Fruit fly (Drosophila melanogaster) whole organism, embryonic: ENCODE results near the gene CG42271.

Experiments used
- BEAF-32 ChIP-seq: fragments of 200-800 bp; sonication (Bioruptor generic); optimal IDR thresholded peaks from 3 replicates; lab custom pipeline; 2017; ENCODE audit warnings: missing biosample characterization, missing genetic modification characterization, mild to moderate bottlenecking, moderate library complexity, missing genetic modification reagents
- Bgb ChIP-seq: fragments of 200-800 bp; sonication (Bioruptor generic); IDR thresholded peaks from 2 replicates; pipeline ENCODE4 v1.3.6; 2022; ENCODE audit warnings: missing biosample characterization, missing genetic modification characterization; ENCODE audit not compliant: partially characterized antibody
- CG10543 ChIP-seq: fragments of 200-800 bp; sonication (Bioruptor generic); optimal IDR thresholded peaks from 3 replicates; lab custom pipeline; 2017; ENCODE audit warnings: missing biosample characterization, mild to moderate bottlenecking, missing genetic modification characterization, moderate library complexity
- CG11723 ChIP-seq: fragments of 200-800 bp; sonication (Bioruptor generic); optimal IDR thresholded peaks from 2 replicates; lab custom pipeline; 2017; ENCODE audit warnings: missing biosample characterization, mild to moderate bottlenecking, missing genetic modification characterization
- CG12071 ChIP-seq: fragments of 200-800 bp; sonication (Bioruptor generic); optimal IDR thresholded peaks from 3 replicates; lab custom pipeline; 2018; ENCODE audit warnings: missing biosample characterization, mild to moderate bottlenecking, missing genetic modification characterization
- CG12744 ChIP-seq: fragments of 200-800 bp; sonication (Bioruptor generic); optimal IDR thresholded peaks from 2 replicates; lab custom pipeline; 2016; ENCODE audit warnings: missing biosample characterization, missing genetic modification characterization
- CG13424 ChIP-seq: fragments of 200-800 bp; sonication (Bioruptor generic); optimal IDR thresholded peaks from 2 replicates; lab custom pipeline; 2019; ENCODE audit warnings: missing biosample characterization, mild to moderate bottlenecking, missing genetic modification characterization, moderate library complexity
- CG15479 ChIP-seq: fragments of 200-800 bp; sonication (Bioruptor generic); optimal IDR thresholded peaks from 3 replicates; lab custom pipeline; 2019; ENCODE audit warnings: missing biosample characterization, mild to moderate bottlenecking, missing genetic modification characterization, moderate library complexity
- CG2202 ChIP-seq: fragments of 200-800 bp; sonication (Bioruptor generic); optimal IDR thresholded peaks from 2 replicates; lab custom pipeline; 2018; ENCODE audit warnings: missing biosample characterization, mild to moderate bottlenecking, missing genetic modification characterization
- CG32532 ChIP-seq: fragments of 200-800 bp; sonication (Bioruptor generic); IDR thresholded peaks from 2 replicates; pipeline ENCODE4 v1.3.6; 2022; ENCODE audit warnings: missing biosample characterization, missing genetic modification characterization
- CG3838 ChIP-seq: fragments of 200-800 bp; sonication (Bioruptor generic); optimal IDR thresholded peaks from 3 replicates; lab custom pipeline; 2016; ENCODE audit warnings: missing biosample characterization, missing genetic modification characterization
- CG4328 ChIP-seq: fragments of 200-800 bp; sonication (Bioruptor generic); optimal IDR thresholded peaks from 3 replicates; lab custom pipeline; 2017; ENCODE audit warnings: missing biosample characterization, missing genetic modification reagents, missing genetic modification characterization
- CG43689 ChIP-seq: fragments of 200-800 bp; sonication (Bioruptor generic); IDR thresholded peaks from 2 replicates; pipeline ENCODE4 v1.3.6; 2022; ENCODE audit warnings: missing biosample characterization, missing genetic modification characterization
- CG4820 ChIP-seq: fragments of 200-800 bp; sonication (Bioruptor generic); optimal IDR thresholded peaks from 3 replicates; lab custom pipeline; 2016; ENCODE audit warnings: missing biosample characterization, missing genetic modification characterization
- CG6683 ChIP-seq: fragments of 200-800 bp; sonication (Bioruptor generic); optimal IDR thresholded peaks from 2 replicates; lab custom pipeline; 2017; ENCODE audit warnings: missing biosample characterization, mild to moderate bottlenecking, missing genetic modification characterization, missing genetic modification reagents
- CG7963 ChIP-seq: fragments of 200-800 bp; sonication (Bioruptor generic); IDR thresholded peaks from 3 replicates; pipeline ENCODE4 v1.3.6; 2022; ENCODE audit warnings: missing biosample characterization, missing genetic modification characterization; ENCODE audit not compliant: partially characterized antibody
- CG8281 ChIP-seq: fragments of 200-800 bp; sonication (Bioruptor generic); optimal IDR thresholded peaks from 2 replicates; lab custom pipeline; 2018; ENCODE audit warnings: missing biosample characterization, mild to moderate bottlenecking, missing genetic modification characterization, moderate library complexity
- CG9609 ChIP-seq: fragments of 200-800 bp; sonication (Bioruptor generic); optimal IDR thresholded peaks from 3 replicates; lab custom pipeline; 2016; ENCODE audit warnings: missing biosample characterization, missing genetic modification characterization
- Camta ChIP-seq: fragments of 200-800 bp; sonication (Bioruptor generic); optimal IDR thresholded peaks from 2 replicates; lab custom pipeline; 2016; ENCODE audit warnings: missing biosample characterization, missing genetic modification characterization
- Dad ChIP-seq: fragments of 200-800 bp; sonication (Bioruptor generic); optimal IDR thresholded peaks from 3 replicates; lab custom pipeline; 2016; ENCODE audit warnings: missing biosample characterization, missing genetic modification characterization
- Deaf1 ChIP-seq: fragments of 200-800 bp; optimal IDR thresholded peaks from 3 replicates; lab custom pipeline; 2019; ENCODE audit warnings: missing biosample characterization, mild to moderate bottlenecking, missing genetic modification characterization, moderate library complexity
- Doc2 ChIP-seq: fragments of 200-800 bp; sonication (Bioruptor generic); IDR thresholded peaks from 2 replicates; pipeline ENCODE4 v1.3.6; 2022; ENCODE audit warnings: missing biosample characterization, missing genetic modification characterization
- Elba2 ChIP-seq: fragments of 200-800 bp; sonication (Bioruptor generic); optimal IDR thresholded peaks from 3 replicates; lab custom pipeline; 2016; ENCODE audit warnings: missing biosample characterization, missing genetic modification characterization
- Ets65A ChIP-seq: fragments of 200-800 bp; sonication (Bioruptor generic); peaks from one replicate; lab custom pipeline; 2016; ENCODE audit warnings: missing biosample characterization, missing genetic modification characterization
- HLHmδ ChIP-seq: fragments of 200-800 bp; sonication (Bioruptor generic); optimal IDR thresholded peaks from 2 replicates; lab custom pipeline; 2018; ENCODE audit warnings: missing biosample characterization, mild to moderate bottlenecking, missing genetic modification characterization, moderate library complexity
- Kr ChIP-seq: fragments of 200-800 bp; sonication (Bioruptor generic); optimal IDR thresholded peaks from 2 replicates; lab custom pipeline; 2017; ENCODE audit warnings: missing biosample characterization, mild to moderate bottlenecking, missing genetic modification characterization
- Side ChIP-seq: fragments of 200-800 bp; sonication (Bioruptor generic); optimal IDR thresholded peaks from 2 replicates; lab custom pipeline; 2016; ENCODE audit warnings: missing biosample characterization, missing genetic modification characterization
- Spps ChIP-seq: fragments of 200-800 bp; sonication (Bioruptor generic); optimal IDR thresholded peaks from 2 replicates; lab custom pipeline; 2018; ENCODE audit warnings: missing biosample characterization, mild to moderate bottlenecking, missing genetic modification characterization
- cg ChIP-seq: fragments of 200-800 bp; sonication (Bioruptor generic); optimal IDR thresholded peaks from 3 replicates; lab custom pipeline; 2019; ENCODE audit warnings: missing biosample characterization, mild to moderate bottlenecking, missing genetic modification characterization, moderate library complexity
- dysf ChIP-seq: fragments of 200-800 bp; sonication (Bioruptor generic); IDR thresholded peaks from 3 replicates; pipeline ENCODE4 v1.3.6; 2022; ENCODE audit warnings: missing biosample characterization, missing genetic modification characterization
- fu2 ChIP-seq: fragments of 200-800 bp; sonication (Bioruptor generic); optimal IDR thresholded peaks from 2 replicates; lab custom pipeline; 2016; ENCODE audit warnings: missing biosample characterization, missing genetic modification characterization
- gcm ChIP-seq: fragments of 200-800 bp; sonication (Bioruptor generic); optimal IDR thresholded peaks from 2 replicates; lab custom pipeline; 2019; ENCODE audit warnings: missing biosample characterization, mild to moderate bottlenecking, missing genetic modification characterization, moderate library complexity
- gem ChIP-seq: fragments of 200-800 bp; sonication (Bioruptor generic); optimal IDR thresholded peaks from 2 replicates; lab custom pipeline; 2019; ENCODE audit warnings: missing biosample characterization, mild to moderate bottlenecking, missing genetic modification characterization, moderate library complexity
- gro ChIP-seq: fragments of 200-800 bp; sonication (Bioruptor generic); optimal IDR thresholded peaks from 2 replicates; lab custom pipeline; 2016; ENCODE audit warnings: missing biosample characterization, missing genetic modification characterization
- jumu ChIP-seq: fragments of 200-800 bp; sonication (Bioruptor generic); optimal IDR thresholded peaks from 3 replicates; lab custom pipeline; 2016; ENCODE audit warnings: missing biosample characterization, missing genetic modification characterization
- ken ChIP-seq: fragments of 200-800 bp; sonication (Bioruptor generic); IDR thresholded peaks from 3 replicates; pipeline ENCODE4 v1.3.6; 2022; ENCODE audit warnings: missing biosample characterization, missing genetic modification characterization
- pb ChIP-seq: fragments of 200-800 bp; sonication (Bioruptor generic); optimal IDR thresholded peaks from 3 replicates; lab custom pipeline; 2016; ENCODE audit warnings: missing biosample characterization, missing genetic modification characterization
- pfk ChIP-seq: fragments of 200-800 bp; sonication (Bioruptor generic); optimal IDR thresholded peaks from 2 replicates; lab custom pipeline; 2018; ENCODE audit warnings: missing biosample characterization, mild to moderate bottlenecking, missing genetic modification characterization, moderate library complexity
- pros ChIP-seq: fragments of 200-800 bp; sonication (Bioruptor generic); optimal IDR thresholded peaks from 3 replicates; lab custom pipeline; 2019; ENCODE audit warnings: missing biosample characterization, mild to moderate bottlenecking, missing genetic modification characterization, moderate library complexity
- run ChIP-seq: fragments of 200-800 bp; sonication (Bioruptor generic); optimal IDR thresholded peaks from 3 replicates; lab custom pipeline; 2018; ENCODE audit warnings: missing biosample characterization, mild to moderate bottlenecking, missing genetic modification characterization
- slou ChIP-seq: fragments of 200-800 bp; sonication (Bioruptor generic); optimal IDR thresholded peaks from 3 replicates; lab custom pipeline; 2016; ENCODE audit warnings: missing biosample characterization, missing genetic modification characterization
- sna ChIP-seq: fragments of 200-800 bp; sonication (Bioruptor generic); IDR thresholded peaks from 2 replicates; pipeline ENCODE4 v1.3.6; 2022; ENCODE audit warnings: missing biosample characterization, missing genetic modification characterization; ENCODE audit not compliant: partially characterized antibody
- stwl ChIP-seq: fragments of 200-800 bp; sonication (Bioruptor generic); optimal IDR thresholded peaks from 3 replicates; lab custom pipeline; 2018; ENCODE audit warnings: missing biosample characterization, mild to moderate bottlenecking, missing genetic modification characterization, moderate library complexity
- tll ChIP-seq, 2 experiments: fragments of 200-800 bp in 1 of 2; fragments of >200 bp in 1 of 2; sonication (Bioruptor generic) in 1 of 2; optimal IDR thresholded peaks; 2 replicates each; lab custom pipeline; 2017 to 2019; ENCODE audit warnings: missing biosample characterization in 2 of 2, missing genetic modification characterization in 2 of 2, mild to moderate bottlenecking in 1 of 2, moderate library complexity in 1 of 2
- ttk ChIP-seq: fragments of 200-800 bp; sonication (Bioruptor generic); IDR thresholded peaks from 2 replicates; pipeline ENCODE4 v2.1.2; 2022; ENCODE audit warnings: missing biosample characterization, missing genetic modification characterization
- wor ChIP-seq: fragments of 200-800 bp; sonication (Bioruptor generic); IDR thresholded peaks from 2 replicates; pipeline ENCODE4 v1.3.6; 2022; ENCODE audit warnings: missing biosample characterization, missing genetic modification characterization
- yki ChIP-seq: fragments of >200 bp; optimal IDR thresholded peaks from 3 replicates; lab custom pipeline; 2018
- z ChIP-seq: fragments of 200-800 bp; sonication (Bioruptor generic); IDR thresholded peaks from 3 replicates; pipeline ENCODE4 v1.3.6; 2022; ENCODE audit warnings: missing biosample characterization, missing genetic modification characterization

Gene CG42271

dm6 chrX:14221995-14222394 lies 11.9 kb downstream of the CG42271 start (continued):
- TF ChIP-seq CG13424 (tag; lab: Kevin White, UChicago), result no peak
- no peak for TF ChIP-seq wor
- no peak for TF ChIP-seq CG3838
- TF ChIP-seq tll (GFP tag; optimal IDR thresholded peaks at IDR 0.05; lab: Kevin White, UChicago), result no peak
- TF ChIP-seq CG32532 (GFP tag; lab: Robert Waterston, UW), result no peak
- TF ChIP-seq Deaf1 (tag; lab: Kevin White, UChicago), result peak; percentile 91
- TF ChIP-seq, all 482 proteins: peak for 6

DNA sequence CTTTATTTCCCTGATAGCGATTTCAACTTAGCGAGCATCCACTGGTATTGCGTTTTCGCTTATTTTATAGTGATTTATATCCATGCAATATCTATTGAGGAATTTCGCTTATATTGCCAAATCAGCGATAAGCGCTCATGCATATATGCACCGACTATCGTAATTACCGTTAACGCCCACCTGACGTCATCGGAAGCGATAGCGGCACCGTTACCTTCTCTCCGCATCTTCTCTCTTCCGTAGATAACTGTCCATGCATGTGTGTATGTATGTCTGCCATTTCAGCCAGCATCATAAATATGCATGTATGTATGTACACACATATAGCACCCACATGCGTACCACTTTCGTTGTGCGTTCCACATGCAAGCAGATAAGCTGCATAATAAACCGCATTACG lies 12.7 kb downstream of the CG42271 start:
- TF ChIP-seq gcm (GFP tag; lab: Kevin White, UChicago) (peak; percentile 25), yki (lab: Kevin White, UChicago) (no peak), fu2 (GFP tag; lab: Kevin White, UChicago) (no peak), CG10543 (GFP tag; lab: Kevin White, UChicago) (no peak), Kr (GFP tag; lab: Kevin White, UChicago) (no peak), CG9609 (GFP tag; lab: Kevin White, UChicago) (no peak), sna (GFP tag; lab: Robert Waterston, UW) (no peak), gem (tag; lab: Kevin White, UChicago) (no peak), dysf (GFP tag; lab: Robert Waterston, UW) (no peak), gro (no peak), pros (GFP tag; lab: Kevin White, UChicago) (peak; percentile 39), CG15479 (GFP tag; lab: Kevin White, UChicago) (peak; percentile 88), Side (no peak), cg (GFP tag; lab: Kevin White, UChicago) (peak; percentile 12), CG2202 (tag; lab: Kevin White, UChicago) (no peak), Doc2 (GFP tag; lab: Robert Waterston, UW) (no peak)
- TF ChIP-seq, all 482 proteins: peak for 4

dm6 chrX:14218045-14218483 lies 15.8 kb downstream of the CG42271 start:
- no peak for TF ChIP-seq BEAF-32 (GFP tag; lab: Kevin White, UChicago)
- TF ChIP-seq Dad, result peak; percentile 52
- peak; percentile 75 for TF ChIP-seq Camta (GFP tag; lab: Kevin White, UChicago)
- peak; percentile 25 for TF ChIP-seq Elba2 (GFP tag; lab: Kevin White, UChicago)
- TF ChIP-seq ttk (GFP tag; lab: Robert Waterston, UW), result peak; percentile 77
- TF ChIP-seq CG32532 (GFP tag; lab: Robert Waterston, UW), result peak; percentile 91
- TF ChIP-seq CG6683 (GFP tag; lab: Kevin White, UChicago), result peak; percentile 79
- TF ChIP-seq Spps (tag; lab: Kevin White, UChicago), result peak; percentile 81
- peak; percentile 62 for TF ChIP-seq CG12071
- TF ChIP-seq pfk (GFP tag; lab: Kevin White, UChicago), result no peak
- peak; percentile 59 for TF ChIP-seq CG4328 (GFP tag; lab: Kevin White, UChicago)
- peak; percentile 79 for TF ChIP-seq ken (GFP tag; lab: Robert Waterston, UW)
- peak; percentile 66 for TF ChIP-seq CG12744 (GFP tag; lab: Kevin White, UChicago)
- peak; percentile 82 for TF ChIP-seq slou
- no peak for TF ChIP-seq CG7963 (GFP tag; lab: Robert Waterston, UW)
- TF ChIP-seq Ets65A, result peak; percentile 88
- TF ChIP-seq yki (lab: Kevin White, UChicago), result no peak
- TF ChIP-seq pb, result no peak
- peak; percentile 76 for TF ChIP-seq CG43689 (GFP tag; lab: Robert Waterston, UW)
- peak; percentile 37 for TF ChIP-seq jumu (GFP tag; lab: Kevin White, UChicago)
- TF ChIP-seq CG11723 (GFP tag; lab: Kevin White, UChicago), result peak; percentile 76
- TF ChIP-seq run, result peak; percentile 82
- TF ChIP-seq stwl, result peak; percentile 6
- no peak for TF ChIP-seq Bgb (GFP tag; lab: Robert Waterston, UW)
- peak; percentile 55 for TF ChIP-seq CG8281 (tag; lab: Kevin White, UChicago)
- TF ChIP-seq HLHmδ (GFP tag; lab: Kevin White, UChicago), result no peak
- TF ChIP-seq CG4820, result peak; percentile 82
- TF ChIP-seq z, result no peak
